Fruit fly (Drosophila melanogaster) whole organism, prepupa: ENCODE data around the gene CG13693.

Experiments
- Blimp-1 ChIP-seq: fragments of 200-800 bp; sonication (Bioruptor generic); optimal IDR thresholded peaks from 3 replicates; lab custom pipeline; 2017; ENCODE audit warnings: missing biosample characterization, missing genetic modification characterization, mild to moderate bottlenecking, moderate library complexity, missing genetic modification reagents
- CG10669 ChIP-seq: fragments of 200-800 bp; sonication (Bioruptor generic); optimal IDR thresholded peaks from 3 replicates; lab custom pipeline; 2018; ENCODE audit warnings: missing biosample characterization, mild to moderate bottlenecking, missing genetic modification characterization, moderate library complexity
- CG11294 ChIP-seq: fragments of 200-800 bp; sonication (Bioruptor generic); IDR thresholded peaks from 2 replicates; pipeline ENCODE4 v1.3.6; 2022; ENCODE audit warnings: missing biosample characterization, missing genetic modification characterization
- CG11902 ChIP-seq: fragments of 200-800 bp; sonication (Bioruptor generic); optimal IDR thresholded peaks from 3 replicates; lab custom pipeline; 2016; ENCODE audit warnings: missing biosample characterization, missing genetic modification characterization
- CG15336 ChIP-seq: fragments of 200-800 bp; sonication (Bioruptor generic); IDR thresholded peaks from 2 replicates; pipeline ENCODE4 v1.3.6; 2022; ENCODE audit warnings: missing biosample characterization, missing genetic modification characterization
- CG1621 ChIP-seq: fragments of 200-800 bp; sonication (Bioruptor generic); optimal IDR thresholded peaks from 3 replicates; lab custom pipeline; 2018; ENCODE audit warnings: missing biosample characterization, mild to moderate bottlenecking, missing genetic modification characterization
- CG16779 ChIP-seq: fragments of 200-800 bp; sonication (Bioruptor generic); optimal IDR thresholded peaks from 3 replicates; lab custom pipeline; 2017; ENCODE audit warnings: missing biosample characterization, mild to moderate bottlenecking, missing genetic modification characterization
- CG32006 ChIP-seq: fragments of 200-800 bp; sonication (Bioruptor generic); optimal IDR thresholded peaks from 3 replicates; lab custom pipeline; 2017; ENCODE audit warnings: missing biosample characterization, mild to moderate bottlenecking, missing genetic modification characterization
- CG4318 ChIP-seq: fragments of 200-800 bp; sonication (Bioruptor generic); optimal IDR thresholded peaks from 3 replicates; lab custom pipeline; 2017; ENCODE audit warnings: missing biosample characterization, mild to moderate bottlenecking, missing genetic modification characterization
- CG6163 ChIP-seq: fragments of 200-800 bp; sonication (Bioruptor generic); IDR thresholded peaks from 3 replicates; pipeline ENCODE4 v1.3.6; 2022; ENCODE audit warnings: missing biosample characterization, missing genetic modification characterization
- CG6276 ChIP-seq: fragments of 200-800 bp; sonication (Bioruptor generic); optimal IDR thresholded peaks from 2 replicates; lab custom pipeline; 2017; ENCODE audit warnings: missing biosample characterization, mild to moderate bottlenecking, missing genetic modification characterization
- CG6792 ChIP-seq: fragments of 200-800 bp; sonication (Bioruptor generic); optimal IDR thresholded peaks from 3 replicates; lab custom pipeline; 2016; ENCODE audit warnings: missing biosample characterization, missing genetic modification characterization
- CG6808 ChIP-seq: fragments of 200-800 bp; sonication (Bioruptor generic); optimal IDR thresholded peaks from 3 replicates; lab custom pipeline; 2017; ENCODE audit warnings: missing biosample characterization, missing genetic modification characterization, mild to moderate bottlenecking, moderate library complexity, missing genetic modification reagents
- CG6854 ChIP-seq: fragments of 200-800 bp; sonication (Bioruptor generic); optimal IDR thresholded peaks from 2 replicates; lab custom pipeline; 2017; ENCODE audit warnings: missing biosample characterization, mild to moderate bottlenecking, missing genetic modification characterization
- CG7368 ChIP-seq: fragments of 200-800 bp; sonication (Bioruptor generic); optimal IDR thresholded peaks from 3 replicates; lab custom pipeline; 2016; ENCODE audit warnings: missing biosample characterization, missing genetic modification characterization
- CG8119 ChIP-seq: fragments of 200-800 bp; sonication (Bioruptor generic); IDR thresholded peaks from 3 replicates; pipeline ENCODE4 v1.3.6; 2022; ENCODE audit warnings: missing biosample characterization, missing genetic modification characterization
- CG8632 ChIP-seq: fragments of 200-800 bp; sonication (Bioruptor generic); optimal IDR thresholded peaks from 3 replicates; lab custom pipeline; 2016; ENCODE audit warnings: missing biosample characterization, missing genetic modification characterization
- CG9139 ChIP-seq: fragments of 200-800 bp; sonication (Bioruptor generic); optimal IDR thresholded peaks from 3 replicates; lab custom pipeline; 2017; ENCODE audit warnings: missing biosample characterization, mild to moderate bottlenecking, missing genetic modification characterization
- Eip75B ChIP-seq: fragments of 200-800 bp; sonication (Bioruptor generic); optimal IDR thresholded peaks from 3 replicates; lab custom pipeline; 2016; ENCODE audit warnings: missing biosample characterization, missing genetic modification characterization
- Eip93F ChIP-seq: fragments of 200-800 bp; sonication (Bioruptor generic); optimal IDR thresholded peaks from 2 replicates; lab custom pipeline; 2016; ENCODE audit warnings: missing biosample characterization, mild to moderate bottlenecking, missing genetic modification characterization
- Ets21C ChIP-seq: fragments of 200-800 bp; sonication (Bioruptor generic); optimal IDR thresholded peaks from 3 replicates; lab custom pipeline; 2016; ENCODE audit warnings: missing biosample characterization, missing genetic modification characterization
- Ets96B ChIP-seq: fragments of 200-800 bp; optimal IDR thresholded peaks from 2 replicates; lab custom pipeline; 2019; ENCODE audit warnings: missing biosample characterization, mild to moderate bottlenecking, missing genetic modification characterization, moderate library complexity
- Hr38 ChIP-seq: sonication (Bioruptor generic); optimal IDR thresholded peaks from 2 replicates; lab custom pipeline; 2016; ENCODE audit warnings: missing biosample characterization, missing genetic modification characterization
- Hr4 ChIP-seq: fragments of 200-800 bp; sonication (Bioruptor generic); optimal IDR thresholded peaks from 3 replicates; lab custom pipeline; 2016; ENCODE audit warnings: missing biosample characterization, missing genetic modification characterization
- Smox ChIP-seq: fragments of 200-800 bp; sonication (Bioruptor generic); optimal IDR thresholded peaks from 3 replicates; lab custom pipeline; 2016; ENCODE audit warnings: missing biosample characterization, missing genetic modification characterization
- Sox102F ChIP-seq: fragments of 200-800 bp; sonication (Bioruptor generic); optimal IDR thresholded peaks from 2 replicates; lab custom pipeline; 2016; ENCODE audit warnings: missing biosample characterization, mild to moderate bottlenecking, missing genetic modification characterization
- Sox15 ChIP-seq: fragments of 200-800 bp; sonication (Bioruptor generic); optimal IDR thresholded peaks from 3 replicates; lab custom pipeline; 2016; ENCODE audit warnings: missing biosample characterization, missing genetic modification characterization
- achi ChIP-seq: fragments of 200-800 bp; sonication (Bioruptor generic); optimal IDR thresholded peaks from 3 replicates; lab custom pipeline; 2016; ENCODE audit warnings: missing biosample characterization, missing genetic modification characterization
- acj6 ChIP-seq: fragments of 200-800 bp; sonication (Bioruptor generic); optimal IDR thresholded peaks from 3 replicates; lab custom pipeline; 2016; ENCODE audit warnings: missing biosample characterization, missing genetic modification characterization
- cyc ChIP-seq: fragments of 200-800 bp; sonication (Bioruptor generic); optimal IDR thresholded peaks from 3 replicates; lab custom pipeline; 2016; ENCODE audit warnings: missing biosample characterization, missing genetic modification characterization
- dac ChIP-seq: fragments of 200-800 bp; sonication (Bioruptor generic); optimal IDR thresholded peaks from 2 replicates; lab custom pipeline; 2017; ENCODE audit warnings: missing biosample characterization, mild to moderate bottlenecking, missing genetic modification characterization
- dsx ChIP-seq: fragments of 200-800 bp; optimal IDR thresholded peaks from 3 replicates; lab custom pipeline; 2019; ENCODE audit warnings: missing biosample characterization, mild to moderate bottlenecking, missing genetic modification characterization, moderate library complexity; ENCODE audit not compliant: poor library complexity, severe bottlenecking
- eg ChIP-seq: fragments of 200-800 bp; sonication (Bioruptor generic); IDR thresholded peaks from 3 replicates; pipeline ENCODE4 v1.3.6; 2022; ENCODE audit warnings: missing biosample characterization, missing genetic modification characterization
- fd59A ChIP-seq: fragments of 200-800 bp; sonication (Bioruptor generic); optimal IDR thresholded peaks from 2 replicates; lab custom pipeline; 2017; ENCODE audit warnings: missing biosample characterization, mild to moderate bottlenecking, missing genetic modification characterization, missing genetic modification reagents
- fd85E ChIP-seq: fragments of 200-800 bp; sonication (Bioruptor generic); optimal IDR thresholded peaks from 3 replicates; lab custom pipeline; 2016; ENCODE audit warnings: missing biosample characterization, missing genetic modification characterization
- fkh ChIP-seq: fragments of 200-800 bp; sonication (Bioruptor generic); optimal IDR thresholded peaks from 3 replicates; lab custom pipeline; 2017; ENCODE audit warnings: missing biosample characterization, mild to moderate bottlenecking, missing genetic modification characterization, moderate library complexity
- lz ChIP-seq: fragments of 200-800 bp; sonication (Bioruptor generic); optimal IDR thresholded peaks from 3 replicates; lab custom pipeline; 2016; ENCODE audit warnings: missing biosample characterization, missing genetic modification characterization
- pdm3 ChIP-seq: fragments of 200-800 bp; sonication (Bioruptor generic); optimal IDR thresholded peaks from 3 replicates; lab custom pipeline; 2016; ENCODE audit warnings: missing biosample characterization, missing genetic modification characterization
- spab ChIP-seq: fragments of 200-800 bp; sonication (Bioruptor generic); optimal IDR thresholded peaks from 2 replicates; lab custom pipeline; 2017; ENCODE audit warnings: missing biosample characterization, mild to moderate bottlenecking, missing genetic modification characterization, missing genetic modification reagents
- ss ChIP-seq, 2 experiments: fragments of 200-800 bp; sonication (Bioruptor generic); optimal IDR thresholded peaks; 2 replicates in 1 of 2; 3 replicates in 1 of 2; lab custom pipeline; 2017 to 2018; ENCODE audit warnings: mild to moderate bottlenecking in 2 of 2, missing biosample characterization in 2 of 2, missing genetic modification characterization in 2 of 2, moderate library complexity in 1 of 2
- svp ChIP-seq: fragments of 200-800 bp; sonication (Bioruptor generic); peaks from one replicate; lab custom pipeline; 2016; ENCODE audit warnings: missing biosample characterization, missing genetic modification characterization
- topi ChIP-seq: fragments of 200-800 bp; sonication (Bioruptor generic); optimal IDR thresholded peaks from 3 replicates; lab custom pipeline; 2016; ENCODE audit warnings: missing biosample characterization, missing genetic modification characterization
- vri ChIP-seq: fragments of 200-800 bp; sonication (Bioruptor generic); optimal IDR thresholded peaks from 3 replicates; lab custom pipeline; 2016; ENCODE audit warnings: missing biosample characterization, mild to moderate bottlenecking, missing genetic modification characterization

CG13693 gene

DNA sequence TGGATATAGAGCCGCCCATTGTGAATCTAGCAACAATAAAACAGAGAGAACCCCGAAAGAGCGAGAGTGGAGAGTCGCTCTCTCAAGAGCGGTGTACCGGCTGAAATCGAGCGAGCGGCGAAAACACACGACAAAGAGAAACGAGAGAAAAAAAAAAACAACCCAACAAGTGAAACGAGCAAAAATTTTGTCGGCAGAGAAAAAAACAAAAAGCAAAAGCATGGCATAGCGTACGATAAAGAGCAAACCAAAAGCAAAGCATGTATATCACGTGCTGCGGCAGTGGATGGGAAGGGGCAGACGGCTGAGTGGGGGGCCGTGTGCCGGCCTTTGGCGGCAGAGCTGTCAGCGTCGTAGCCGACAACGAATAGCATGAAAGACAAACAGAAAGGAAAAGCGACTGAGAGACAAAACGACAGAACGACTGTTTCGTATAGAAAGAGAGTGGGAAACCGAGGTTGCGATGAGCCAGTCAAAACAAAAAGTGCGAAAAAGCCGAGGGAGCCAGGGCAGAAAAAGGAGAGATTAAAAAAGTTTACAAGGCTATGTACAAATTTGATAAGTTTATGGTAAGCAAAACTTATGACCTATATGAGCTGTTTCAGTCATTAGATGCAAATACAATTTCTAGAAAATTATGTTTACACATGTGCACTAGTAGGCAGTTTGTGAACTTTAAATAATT is 14.5 kb downstream of the CG13693 start (continued):
- TF ChIP-seq dac (GFP tag; lab: Kevin White, UChicago) (no peak), CG8119 (peak; percentile 89), CG6276 (GFP tag; lab: Kevin White, UChicago) (peak; percentile 82), CG4318 (GFP tag; lab: Kevin White, UChicago) (no peak), cyc (GFP tag; lab: Kevin White, UChicago) (no peak), Sox15 (GFP tag; lab: Kevin White, UChicago) (no peak), acj6 (GFP tag; lab: Kevin White, UChicago) (no peak), svp (GFP tag; lab: Kevin White, UChicago) (no peak), fkh (GFP tag; lab: Kevin White, UChicago) (peak; percentile 80), spab (GFP tag; lab: Kevin White, UChicago) (peak; percentile 60), CG7368 (GFP tag; lab: Kevin White, UChicago) (peak; percentile 36), CG6163 (GFP tag; lab: Robert Waterston, UW) (peak; percentile 96), CG8632 (GFP tag; lab: Kevin White, UChicago) (peak; percentile 20), Ets21C (GFP tag; lab: Kevin White, UChicago) (no peak), topi (GFP tag; lab: Kevin White, UChicago) (no peak), Eip93F (GFP tag; lab: Kevin White, UChicago) (no peak), fd85E (GFP tag; lab: Kevin White, UChicago) (no peak), achi (peak; percentile 39), CG6792 (peak; percentile 40), Smox (GFP tag; lab: Kevin White, UChicago) (no peak), Hr38 (peak; percentile 33), CG11902 (GFP tag; lab: Kevin White, UChicago) (no peak), CG16779 (tag; lab: Kevin White, UChicago) (peak; percentile 85), CG32006 (peak; percentile 37), Blimp-1 (GFP tag; lab: Kevin White, UChicago) (no peak)

DNA sequence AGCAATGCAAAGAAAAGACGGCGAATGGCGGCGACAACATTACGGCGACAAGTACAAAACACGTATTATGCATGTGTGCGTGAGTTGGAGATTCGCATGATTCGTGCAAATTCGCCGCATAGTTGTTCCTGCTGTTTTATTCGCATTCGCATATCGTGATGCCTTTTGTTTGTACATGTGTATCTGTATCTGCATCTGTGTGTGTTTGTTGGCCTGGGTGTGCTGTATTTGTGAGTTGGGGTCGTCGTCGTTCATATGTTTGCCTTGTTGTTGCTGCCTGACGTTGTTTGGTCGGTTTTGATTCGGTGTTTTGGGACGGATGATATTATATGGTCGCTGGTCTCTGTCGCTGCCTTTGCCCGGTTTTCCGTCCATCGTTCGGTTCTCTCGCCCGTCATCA is 15.1 kb downstream of the CG13693 start:
- TF ChIP-seq ss (GFP tag; optimal IDR thresholded peaks at IDR 0.05; lab: Kevin White, UChicago): peak in 1 of 2 experiments; percentile 43
- TF ChIP-seq CG10669 (GFP tag; lab: Kevin White, UChicago): no peak
- TF ChIP-seq achi: no peak
- TF ChIP-seq Hr38: no peak

DNA sequence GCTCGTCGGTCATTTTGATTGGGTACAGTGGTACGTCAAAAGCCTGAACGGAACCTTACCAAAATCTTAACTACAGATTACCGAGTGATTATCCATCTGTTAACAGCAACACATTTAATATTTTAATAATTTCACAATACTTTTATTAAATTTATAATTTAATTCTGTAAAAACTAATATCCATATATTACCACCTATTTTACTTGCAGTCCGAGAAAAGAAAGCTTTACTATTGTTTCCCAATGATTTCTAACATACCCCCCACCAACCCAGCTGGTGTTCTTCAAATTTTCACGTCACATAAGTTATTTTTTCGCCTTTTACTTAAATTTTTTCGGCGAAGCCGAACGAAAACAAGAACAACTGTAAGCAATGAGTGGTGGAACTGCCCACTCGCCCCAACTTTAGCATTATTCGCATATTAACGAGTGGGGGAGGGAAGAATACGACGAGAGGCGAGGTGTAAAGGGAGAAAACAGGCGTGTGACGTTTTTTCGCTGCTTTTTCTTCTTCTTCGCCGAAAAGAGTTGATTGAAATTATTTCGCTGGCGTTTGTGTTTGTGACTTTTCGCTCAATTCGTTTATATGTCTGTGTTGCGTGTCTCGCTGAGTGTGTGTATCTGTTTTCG is 15.7 kb downstream of the CG13693 start:
- TF ChIP-seq spab (GFP tag; lab: Kevin White, UChicago): peak; percentile 61
- TF ChIP-seq Eip75B (GFP tag; lab: Kevin White, UChicago): no peak
- TF ChIP-seq Sox15 (GFP tag; lab: Kevin White, UChicago): peak; percentile 46
- TF ChIP-seq pdm3 (GFP tag; lab: Kevin White, UChicago): peak; percentile 51
- TF ChIP-seq CG11294 (GFP tag; lab: Robert Waterston, UW): peak; percentile 50
- TF ChIP-seq Ets96B (tag; lab: Kevin White, UChicago): peak; percentile 67
- no peak for TF ChIP-seq Hr38
- TF ChIP-seq CG10669 (GFP tag; lab: Kevin White, UChicago): peak; percentile 69
- peak; percentile 28 for TF ChIP-seq vri (GFP tag; lab: Kevin White, UChicago)
- no peak for TF ChIP-seq CG1621 (tag; lab: Kevin White, UChicago)
- peak; percentile 74 for TF ChIP-seq Smox (GFP tag; lab: Kevin White, UChicago)
- TF ChIP-seq CG9139 (GFP tag; lab: Kevin White, UChicago): no peak
- TF ChIP-seq CG16779 (tag; lab: Kevin White, UChicago): peak; percentile 25
- TF ChIP-seq eg (GFP tag; lab: Robert Waterston, UW): peak; percentile 72
- TF ChIP-seq dac (GFP tag; lab: Kevin White, UChicago): peak; percentile 63
- peak; percentile 67 for TF ChIP-seq Sox102F (GFP tag; lab: Kevin White, UChicago)
- peak; percentile 34 for TF ChIP-seq fd59A (GFP tag; lab: Kevin White, UChicago)
- peak; percentile 57 for TF ChIP-seq Eip93F (GFP tag; lab: Kevin White, UChicago)
- TF ChIP-seq CG6792: peak; percentile 73
- TF ChIP-seq CG6808 (GFP tag; lab: Kevin White, UChicago): peak; percentile 42
- peak; percentile 85 for TF ChIP-seq CG32006
- TF ChIP-seq fd85E (GFP tag; lab: Kevin White, UChicago): peak; percentile 38
- TF ChIP-seq CG7368 (GFP tag; lab: Kevin White, UChicago): peak; percentile 40
- peak; percentile 70 for TF ChIP-seq CG15336 (GFP tag; lab: Robert Waterston, UW)
- TF ChIP-seq Hr4 (GFP tag; lab: Kevin White, UChicago): peak; percentile 66
- peak; percentile 68 for TF ChIP-seq CG8119
- TF ChIP-seq CG8632 (GFP tag; lab: Kevin White, UChicago): peak; percentile 65
- peak; percentile 52 for TF ChIP-seq CG6854
- peak; percentile 78 for TF ChIP-seq CG4318 (GFP tag; lab: Kevin White, UChicago)
- no peak for TF ChIP-seq dsx (GFP tag; lab: Kevin White, UChicago)
- peak; percentile 55 for TF ChIP-seq lz (GFP tag; lab: Kevin White, UChicago)
